Worm (Caenorhabditis elegans): ENCODE data around the gene B0365.9.

DNA sequence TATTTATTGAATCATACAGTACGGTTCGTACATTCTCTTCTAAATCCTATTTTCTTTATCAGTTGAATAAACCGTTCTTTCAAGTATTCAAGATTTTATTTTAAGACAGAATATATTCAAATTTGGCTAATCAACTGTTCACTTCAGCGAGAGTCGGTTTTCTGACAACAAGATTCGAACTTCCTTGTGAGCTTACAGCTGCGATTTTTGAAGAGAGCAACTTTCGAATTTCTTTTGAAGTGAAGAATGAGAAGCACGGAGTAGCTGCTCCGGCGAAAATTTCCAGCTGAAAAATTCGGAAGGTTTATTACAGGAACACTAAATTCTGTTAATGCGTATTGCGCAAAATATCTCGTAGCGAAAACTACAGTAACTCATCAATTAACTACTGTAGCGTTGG lies 48.1 kb upstream of the B0365.9 start:
- TF ChIP-seq ref-1 (GFP tag; conservative IDR thresholded peaks at IDR 0.05) (no peak), klf-2 (GFP tag; conservative IDR thresholded peaks at IDR 0.05) (no peak), flt-1 (GFP tag; IDR thresholded peaks at IDR 0.05) (no peak), T22C8.4 (GFP tag; IDR thresholded peaks at IDR 0.05) (no peak), med-1 (GFP tag; optimal IDR thresholded peaks at IDR 0.05; ENCODE audit: insufficient read depth) (no peak), ztf-23 (GFP tag; IDR thresholded peaks at IDR 0.05) (no peak)

Data from whole organism, midembryonic.